Worm (Caenorhabditis elegans): Measurements from ENCODE around the gene ins-12.

DNA sequence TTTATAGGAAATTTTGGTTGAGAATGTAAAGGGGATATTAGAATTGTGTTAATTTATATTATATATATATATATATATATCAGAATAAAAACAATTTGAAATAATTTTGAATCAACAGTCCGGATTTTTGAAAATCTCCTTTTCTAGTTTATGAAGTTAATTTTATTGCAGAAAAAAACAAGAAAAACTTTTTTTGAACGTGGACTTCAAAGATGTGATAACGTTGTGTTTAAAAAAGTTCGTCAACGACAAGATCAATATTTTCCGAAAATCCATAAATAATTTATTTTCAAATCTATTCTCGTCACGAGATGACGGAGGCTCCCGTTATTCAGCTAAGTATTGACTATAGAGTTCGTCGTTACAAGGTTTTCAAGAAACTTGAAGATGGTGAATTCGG is 16.9 kb upstream of the ins-12 start, which contains the start of gene C17C3.11:
- TF ChIP-seq nhr-12 (tag; optimal IDR thresholded peaks at IDR 0.05) (no peak), nhr-77 (tag; optimal IDR thresholded peaks at IDR 0.05) (no peak), skn-1 (tag; optimal IDR thresholded peaks at IDR 0.05) (no peak), unc-39 (tag; optimal IDR thresholded peaks at IDR 0.05) (no peak), nhr-21 (tag; optimal IDR thresholded peaks at IDR 0.05) (no peak), sma-9 (GFP tag; optimal IDR thresholded peaks at IDR 0.05) (no peak), sma-9 (tag; optimal IDR thresholded peaks at IDR 0.05) (no peak), unc-62 (GFP tag; optimal IDR thresholded peaks at IDR 0.05) (no peak), nhr-6 (tag; optimal IDR thresholded peaks at IDR 0.05) (no peak), ceh-16 (tag; optimal IDR thresholded peaks at IDR 0.05) (no peak), ceh-82 (tag; optimal IDR thresholded peaks at IDR 0.05) (no peak), fos-1 (tag; optimal IDR thresholded peaks at IDR 0.05) (no peak), nhr-237 (tag; optimal IDR thresholded peaks at IDR 0.05) (no peak), ztf-11 (tag; optimal IDR thresholded peaks at IDR 0.05) (no peak), mdl-1 (tag; optimal IDR thresholded peaks at IDR 0.05) (no peak)

Measured in whole organism, L2 larva.